Worm (Caenorhabditis elegans) whole organism, young adult: Measurements from ENCODE around the gene W02B8.1.

Experiments used
- Y95B8A.8 ChIP-seq: fragments of 200-800 bp; sonication (Bioruptor generic); IDR thresholded peaks from 2 replicates; pipeline ENCODE4 v1.3.6; 2022; ENCODE audit warnings: missing genetic modification reagents, missing genetic modification characterization, missing compliant biosample characterization
- nfya-1 ChIP-seq: sonication (generic microtip); optimal IDR thresholded peaks from 2 replicates; lab custom pipeline; 2017; ENCODE audit warnings: antibody characterized with exemption, missing compliant biosample characterization, missing genetic modification characterization, borderline replicate concordance; ENCODE audit not compliant: insufficient read depth

ce11 chrII:13875734-13876133 lies 26.2 kb downstream of the W02B8.1 start, which contains the start of gene ing-3:
- TF ChIP-seq Y95B8A.8 (GFP tag; lab: Robert Waterston, UW) (no peak), nfya-1 (tag; lab: Kevin White, UChicago) (no peak)
